Worm (Caenorhabditis elegans) whole organism, L4 larva: ENCODE data around the gene B0563.18.

Experiments used
- R02D3.7 ChIP-seq: fragments of 150-350 bp; sonication (generic microtip); optimal IDR thresholded peaks from 3 replicates; lab custom pipeline; 2014; ENCODE audit warnings: missing biosample characterization, missing genetic modification characterization
- nhr-6 ChIP-seq: fragments of 150-350 bp; optimal IDR thresholded peaks from 2 replicates; lab custom pipeline; 2014; ENCODE audit warnings: missing biosample characterization, missing genetic modification characterization
- pqm-1 ChIP-seq: sonication (generic microtip); optimal IDR thresholded peaks from 2 replicates; lab custom pipeline; 2017; ENCODE audit warnings: missing biosample characterization, missing genetic modification characterization

ce11 chrX:9172278-9172677 is at the start of gene B0563.18:
- TF ChIP-seq nhr-6 (tag; lab: Kevin White, UChicago) (no peak), pqm-1 (no peak), R02D3.7 (tag; lab: Kevin White, UChicago) (no peak)
